Worm (Caenorhabditis elegans): ENCODE data around the gene hach-1.

DNA sequence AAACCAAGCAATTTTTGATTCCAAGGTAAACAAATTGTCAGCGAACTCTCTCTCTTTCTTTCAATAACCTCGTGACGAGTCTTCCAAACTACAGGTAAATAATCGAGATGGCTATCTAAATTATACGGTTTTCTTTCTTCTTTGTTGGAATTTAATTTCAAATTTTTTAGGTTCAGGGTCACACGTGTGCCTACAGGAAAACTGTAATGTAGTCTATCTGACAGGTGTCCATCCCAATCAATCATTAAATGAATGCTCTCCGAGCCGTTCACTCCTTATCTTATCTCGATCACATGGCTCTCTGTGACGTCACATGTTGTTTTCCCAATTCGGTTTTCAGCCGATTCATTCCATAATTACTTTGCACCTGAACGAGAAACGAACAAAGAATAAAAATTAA, 2.2 kb upstream of the hach-1 start:
- no peak for TF ChIP-seq nhr-84 (tag; optimal IDR thresholded peaks at IDR 0.05)
- no peak for TF ChIP-seq lin-39 (tag; optimal IDR thresholded peaks at IDR 0.05)
- TF ChIP-seq ama-1 (optimal IDR thresholded peaks at IDR 0.05), result no peak
- TF ChIP-seq unc-62 (GFP tag; optimal IDR thresholded peaks at IDR 0.05), result no peak
- no peak for TF ChIP-seq aly-2 (tag; optimal IDR thresholded peaks at IDR 0.05)
